Worm (Caenorhabditis elegans): ENCODE results near the gene Y43C5B.2.

DNA sequence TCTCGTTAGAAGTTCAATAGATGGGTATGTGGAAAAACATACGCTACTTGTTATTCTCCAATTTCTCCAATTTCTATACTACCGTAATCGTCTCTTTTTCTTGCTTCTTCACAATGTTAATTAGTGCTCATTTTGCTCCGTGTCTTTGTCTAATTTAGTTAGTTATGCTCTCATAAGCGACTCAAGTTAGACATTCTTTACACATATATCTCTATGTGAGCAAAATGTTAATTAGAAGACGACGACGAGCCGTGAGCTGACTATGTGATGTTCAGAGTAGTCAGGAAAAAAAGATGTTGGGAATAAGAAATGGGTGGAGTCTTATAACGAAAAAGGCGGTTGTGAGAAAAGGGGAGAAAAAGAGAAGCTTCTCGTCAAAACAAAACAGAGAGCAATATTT lies 4.6 kb downstream of the Y43C5B.2 start:
- TF ChIP-seq ztf-11 (tag; optimal IDR thresholded peaks at IDR 0.05): no peak
- no peak for TF ChIP-seq sdz-12 (GFP tag; optimal IDR thresholded peaks at IDR 0.05)
- no peak for TF ChIP-seq lin-1 (GFP tag; IDR thresholded peaks at IDR 0.05)
- TF ChIP-seq ces-1 (GFP tag; optimal IDR thresholded peaks at IDR 0.05): no peak
- TF ChIP-seq nhr-102 (tag; optimal IDR thresholded peaks at IDR 0.05): no peak

All from whole organism, L4 larva.